Fruit fly (Drosophila melanogaster): ENCODE results near the gene kirre.

kirre gene

dm6 chrX:2740084-2740483, at the start of gene kirre:
Gene kirre, plus strand, starts transcription at chrX:2740384.
- TF ChIP-seq insv (optimal IDR thresholded peaks at IDR 0.05) = no peak
- no peak for TF ChIP-seq h (optimal IDR thresholded peaks at IDR 0.05)
- TF ChIP-seq Myc (optimal IDR thresholded peaks at IDR 0.05) = no peak
- TF ChIP-seq ttk (optimal IDR thresholded peaks at IDR 0.05) = no peak
- no peak for TF ChIP-seq Sin3A (optimal IDR thresholded peaks at IDR 0.05)
- no peak for TF ChIP-seq psq (optimal IDR thresholded peaks at IDR 0.05)

- TF ChIP-seq ttk (optimal IDR thresholded peaks at IDR 0.05) = no peak
- TF ChIP-seq insv (optimal IDR thresholded peaks at IDR 0.05) = no peak
- no peak for TF ChIP-seq h (optimal IDR thresholded peaks at IDR 0.05)
- TF ChIP-seq Sin3A (optimal IDR thresholded peaks at IDR 0.05) = no peak
- no peak for TF ChIP-seq Myc (optimal IDR thresholded peaks at IDR 0.05)
- TF ChIP-seq psq (optimal IDR thresholded peaks at IDR 0.05) = no peak
Measured at dm6 chrX:2693786-2694185, 46.4 kb upstream of the kirre start, which contains the start of gene dyw. Gene dyw, minus strand, starts transcription at chrX:2693886.

- TF ChIP-seq Sin3A (optimal IDR thresholded peaks at IDR 0.05) (no peak), Myc (optimal IDR thresholded peaks at IDR 0.05) (no peak), insv (optimal IDR thresholded peaks at IDR 0.05) (no peak), ttk (optimal IDR thresholded peaks at IDR 0.05) (no peak), h (optimal IDR thresholded peaks at IDR 0.05) (no peak), psq (optimal IDR thresholded peaks at IDR 0.05) (no peak)
Measured at dm6 chrX:2698064-2698894, 41.9 kb upstream of the kirre start, which contains the start of the genes Spg7 and Lint-O. Gene Spg7, minus strand, starts transcription at chrX:2698211. Gene Lint-O, plus strand, starts transcription at chrX:2698701.

dm6 chrX:2703693-2704092, 36.5 kb upstream of the kirre start, which contains the start of gene Ugalt:
Gene Ugalt, minus strand, starts transcription at chrX:2703852.
- TF ChIP-seq Myc (optimal IDR thresholded peaks at IDR 0.05) (no peak), ttk (optimal IDR thresholded peaks at IDR 0.05) (no peak), insv (optimal IDR thresholded peaks at IDR 0.05) (no peak), Sin3A (optimal IDR thresholded peaks at IDR 0.05) (no peak), h (optimal IDR thresholded peaks at IDR 0.05) (no peak), psq (optimal IDR thresholded peaks at IDR 0.05) (no peak)

- TF ChIP-seq insv (optimal IDR thresholded peaks at IDR 0.05) (no peak), ttk (optimal IDR thresholded peaks at IDR 0.05) (no peak), Sin3A (optimal IDR thresholded peaks at IDR 0.05) (no peak), h (optimal IDR thresholded peaks at IDR 0.05) (no peak), psq (optimal IDR thresholded peaks at IDR 0.05) (no peak), Myc (optimal IDR thresholded peaks at IDR 0.05) (no peak)
Measured at dm6 chrX:2704134-2704773, 35.9 kb upstream of the kirre start, which contains the start of gene eIF2Bbeta. Gene eIF2Bbeta, plus strand, starts transcription at chrX:2704571.

dm6 chrX:2707377-2708090, 32.6 kb upstream of the kirre start, which contains the start of gene CG2680:
Gene CG2680, minus strand, starts transcription at chrX:2707427.
- TF ChIP-seq psq (optimal IDR thresholded peaks at IDR 0.05) (no peak), Sin3A (optimal IDR thresholded peaks at IDR 0.05) (no peak), Myc (optimal IDR thresholded peaks at IDR 0.05) (no peak), h (optimal IDR thresholded peaks at IDR 0.05) (no peak), insv (optimal IDR thresholded peaks at IDR 0.05) (no peak), ttk (optimal IDR thresholded peaks at IDR 0.05) (no peak)

- TF ChIP-seq h (optimal IDR thresholded peaks at IDR 0.05) (no peak), Sin3A (optimal IDR thresholded peaks at IDR 0.05) (no peak), Myc (optimal IDR thresholded peaks at IDR 0.05) (no peak), insv (optimal IDR thresholded peaks at IDR 0.05) (no peak), psq (optimal IDR thresholded peaks at IDR 0.05) (no peak), ttk (optimal IDR thresholded peaks at IDR 0.05) (no peak)
Measured at dm6 chrX:2708156-2708734, 31.9 kb upstream of the kirre start, which contains the start of gene CG2681. Gene CG2681, plus strand, starts transcription at chrX:2708684.

dm6 chrX:2713776-2714175, 26.4 kb upstream of the kirre start, which contains the start of the genes CG2685 and CG2694:
Gene CG2685, minus strand, starts transcription at chrX:2713960.
Gene CG2694, plus strand, starts transcription at chrX:2714079.
- TF ChIP-seq h (optimal IDR thresholded peaks at IDR 0.05) (no peak), psq (optimal IDR thresholded peaks at IDR 0.05) (no peak), insv (optimal IDR thresholded peaks at IDR 0.05) (no peak), ttk (optimal IDR thresholded peaks at IDR 0.05) (no peak), Sin3A (optimal IDR thresholded peaks at IDR 0.05) (no peak), Myc (optimal IDR thresholded peaks at IDR 0.05) (no peak)

- TF ChIP-seq Sin3A (optimal IDR thresholded peaks at IDR 0.05) (no peak), insv (optimal IDR thresholded peaks at IDR 0.05) (no peak), ttk (optimal IDR thresholded peaks at IDR 0.05) (no peak), h (optimal IDR thresholded peaks at IDR 0.05) (no peak), Myc (optimal IDR thresholded peaks at IDR 0.05) (no peak), psq (optimal IDR thresholded peaks at IDR 0.05) (no peak)
Measured at dm6 chrX:2714730-2715129, 25.5 kb upstream of the kirre start.

dm6 chrX:2720122-2720521, 20.1 kb upstream of the kirre start, which contains the start of gene CG2701:
Gene CG2701, minus strand, starts transcription at chrX:2720327.
- TF ChIP-seq Myc (optimal IDR thresholded peaks at IDR 0.05) (no peak), insv (optimal IDR thresholded peaks at IDR 0.05) (no peak)

dm6 chrX:2726420-2726819, 13.8 kb upstream of the kirre start, which contains the start of gene vilya:
Gene vilya, plus strand, starts transcription at chrX:2726678.
- TF ChIP-seq insv (optimal IDR thresholded peaks at IDR 0.05) (no peak), Myc (optimal IDR thresholded peaks at IDR 0.05) (no peak), Sin3A (optimal IDR thresholded peaks at IDR 0.05) (no peak), psq (optimal IDR thresholded peaks at IDR 0.05) (no peak), ttk (optimal IDR thresholded peaks at IDR 0.05) (no peak), h (optimal IDR thresholded peaks at IDR 0.05) (no peak)
